Worm (Caenorhabditis elegans): ENCODE measurements around the gene K12B6.11.

- TF ChIP-seq nhr-11 (tag; optimal IDR thresholded peaks at IDR 0.05) = no peak
- no peak for TF ChIP-seq madf-2 (tag; optimal IDR thresholded peaks at IDR 0.05)
- no peak for TF ChIP-seq sox-4 (tag; optimal IDR thresholded peaks at IDR 0.05)
- no peak for TF ChIP-seq F13H6.1 (tag; optimal IDR thresholded peaks at IDR 0.05)
- no peak for TF ChIP-seq ztf-16 (tag; optimal IDR thresholded peaks at IDR 0.05)
- TF ChIP-seq K09A11.1 (tag; optimal IDR thresholded peaks at IDR 0.05; ENCODE audit: insufficient read depth) = no peak
- TF ChIP-seq pha-4 (tag; optimal IDR thresholded peaks at IDR 0.05) = no peak
- no peak for TF ChIP-seq ceh-9 (tag; optimal IDR thresholded peaks at IDR 0.05)
- TF ChIP-seq tbx-2 (tag; optimal IDR thresholded peaks at IDR 0.05) = no peak
- no peak for TF ChIP-seq syd-9 (tag; optimal IDR thresholded peaks at IDR 0.05)
Observed at ce11 chrV:6302465-6302864, 13.8 kb downstream of the K12B6.11 start.
